Worm (Caenorhabditis elegans): ENCODE data around the gene vab-23.

Gene vab-23

DNA sequence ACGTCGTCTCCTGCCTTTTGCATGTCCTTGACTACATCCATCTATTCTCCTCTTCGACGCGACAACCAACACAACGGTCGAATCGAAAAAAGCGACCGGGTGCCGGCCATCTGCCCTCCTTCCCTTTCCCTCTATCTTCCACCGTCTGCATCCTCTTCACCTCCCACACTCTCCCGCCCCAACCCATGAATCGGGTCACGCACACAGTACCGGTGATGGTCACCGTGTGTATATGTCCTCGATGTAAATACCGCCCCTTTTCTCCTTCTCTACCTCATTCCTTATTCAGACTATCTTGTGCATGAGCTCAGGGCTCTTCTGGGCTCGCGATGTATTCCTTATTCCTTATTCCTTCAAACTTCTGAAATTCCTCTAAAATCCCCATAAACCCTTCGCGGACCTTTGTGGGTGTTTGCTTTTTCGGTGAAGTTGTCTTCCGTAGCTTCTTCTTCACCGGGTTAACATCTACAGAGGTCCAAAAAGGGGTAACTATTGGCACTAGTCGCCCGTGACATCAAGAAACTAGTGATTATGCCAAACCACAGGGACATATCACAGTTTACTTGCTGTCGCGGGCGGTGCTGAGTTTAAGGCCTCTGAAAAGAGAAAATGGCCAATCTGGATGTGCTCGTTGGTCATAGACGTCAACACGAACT lies 11.5 kb downstream of the vab-23 start:
- TF ChIP-seq ztf-16 (tag; optimal IDR thresholded peaks at IDR 0.05) (no peak), eyg-1 (tag; optimal IDR thresholded peaks at IDR 0.05) (peak; percentile 19), ceh-9 (tag; optimal IDR thresholded peaks at IDR 0.05) (no peak), tbx-2 (tag; optimal IDR thresholded peaks at IDR 0.05) (peak; percentile 11), ceh-18 (tag; optimal IDR thresholded peaks at IDR 0.05) (peak; percentile 26), fkh-10 (GFP tag; optimal IDR thresholded peaks at IDR 0.05) (no peak), ceh-48 (tag; optimal IDR thresholded peaks at IDR 0.05) (no peak), sox-2 (GFP tag; IDR thresholded peaks at IDR 0.05) (no peak), lin-11 (tag; optimal IDR thresholded peaks at IDR 0.05) (no peak), C38D4.7 (GFP tag; optimal IDR thresholded peaks at IDR 0.05) (no peak), unc-42 (tag; optimal IDR thresholded peaks at IDR 0.05) (no peak), ceh-6 (GFP tag; optimal IDR thresholded peaks at IDR 0.05) (peak; percentile 25), elt-2 (tag; optimal IDR thresholded peaks at IDR 0.05) (no peak), dmd-4 (tag; optimal IDR thresholded peaks at IDR 0.05; ENCODE audit: borderline replicate concordance) (peak; percentile 8), syd-9 (tag; optimal IDR thresholded peaks at IDR 0.05) (no peak), hlh-30 (tag; optimal IDR thresholded peaks at IDR 0.05; ENCODE audit: insufficient read depth) (peak; percentile 84), pha-4 (tag; optimal IDR thresholded peaks at IDR 0.05) (no peak), K02D7.2 (tag; optimal IDR thresholded peaks at IDR 0.05) (no peak), unc-3 (GFP tag; conservative IDR thresholded peaks at IDR 0.05) (no peak), unc-3 (tag; optimal IDR thresholded peaks at IDR 0.05) (no peak), ets-4 (tag; optimal IDR thresholded peaks at IDR 0.05) (no peak), dve-1 (tag; optimal IDR thresholded peaks at IDR 0.05) (no peak), unc-86 (tag; optimal IDR thresholded peaks at IDR 0.05) (no peak), ama-1 (optimal IDR thresholded peaks at IDR 0.05) (peak; percentile 67), F13H6.1 (tag; optimal IDR thresholded peaks at IDR 0.05) (no peak), ceh-19 (GFP tag; optimal IDR thresholded peaks at IDR 0.05) (no peak), pros-1 (tag; optimal IDR thresholded peaks at IDR 0.05) (no peak), K09A11.1 (tag; optimal IDR thresholded peaks at IDR 0.05; ENCODE audit: insufficient read depth) (no peak), rnt-1 (tag; optimal IDR thresholded peaks at IDR 0.05) (peak; percentile 8), sox-4 (tag; optimal IDR thresholded peaks at IDR 0.05) (no peak), tbx-7 (tag; optimal IDR thresholded peaks at IDR 0.05) (no peak), Y22D7AL.16 (tag; optimal IDR thresholded peaks at IDR 0.05) (no peak), hlh-13 (GFP tag; optimal IDR thresholded peaks at IDR 0.05) (no peak), hlh-15 (tag; optimal IDR thresholded peaks at IDR 0.05) (no peak), mec-3 (tag; optimal IDR thresholded peaks at IDR 0.05; ENCODE audit: borderline replicate concordance) (no peak), ceh-2 (tag; optimal IDR thresholded peaks at IDR 0.05) (peak; percentile 16), fkh-6 (tag; optimal IDR thresholded peaks at IDR 0.05) (no peak), elt-4 (tag; optimal IDR thresholded peaks at IDR 0.05) (no peak), lim-6 (tag; optimal IDR thresholded peaks at IDR 0.05) (no peak), pqm-1 (tag; optimal IDR thresholded peaks at IDR 0.05) (no peak), T23F11.4 (GFP tag; optimal IDR thresholded peaks at IDR 0.05) (no peak), C08G9.2 (tag; optimal IDR thresholded peaks at IDR 0.05) (peak; percentile 20), ceh-30 (tag; optimal IDR thresholded peaks at IDR 0.05) (no peak), nfya-1 (tag; optimal IDR thresholded peaks at IDR 0.05) (peak; percentile 28), madf-2 (tag; optimal IDR thresholded peaks at IDR 0.05) (no peak), npax-4 (tag; optimal IDR thresholded peaks at IDR 0.05) (no peak), ceh-14 (tag; optimal IDR thresholded peaks at IDR 0.05) (no peak), hlh-6 (tag; optimal IDR thresholded peaks at IDR 0.05) (no peak), fax-1 (tag; optimal IDR thresholded peaks at IDR 0.05) (no peak), unc-55 (GFP tag; optimal IDR thresholded peaks at IDR 0.05) (peak; percentile 60), che-1 (tag; optimal IDR thresholded peaks at IDR 0.05) (no peak), pha-2 (tag; optimal IDR thresholded peaks at IDR 0.05) (no peak), ceh-34 (tag; optimal IDR thresholded peaks at IDR 0.05) (peak; percentile 7)

All from whole organism, late embryonic.